Fruit fly (Drosophila melanogaster): ENCODE measurements around the gene Gapvd1.
A peak's percentile ranks its signal among the peaks of the same experiment; 100 is the strongest.

The Gapvd1 gene

dm6 chrX:11370792-11371191, 45.6 kb downstream of the Gapvd1 start (continued):
- TF ChIP-seq CG31224 (GFP tag; IDR thresholded peaks at IDR 0.05) (peak; percentile 31; the same call in 1 of the 2 replicates), bsh (GFP tag; optimal IDR thresholded peaks at IDR 0.05) (no peak), grn (GFP tag; optimal IDR thresholded peaks at IDR 0.05) (no peak), CG17802 (tag; optimal IDR thresholded peaks at IDR 0.05) (no peak), maf-S (GFP tag; optimal IDR thresholded peaks at IDR 0.05) (no peak), CG12236 (GFP tag; optimal IDR thresholded peaks at IDR 0.05) (no peak), Ets97D (GFP tag; optimal IDR thresholded peaks at IDR 0.05) (no peak), cg (GFP tag; optimal IDR thresholded peaks at IDR 0.05) (no peak), Gsc (GFP tag; IDR thresholded peaks at IDR 0.05) (no peak), tna (GFP tag; IDR thresholded peaks at IDR 0.05; ENCODE audit: partially characterized antibody) (no peak), pita (GFP tag; optimal IDR thresholded peaks at IDR 0.05) (no peak), CG13296 (GFP tag; optimal IDR thresholded peaks at IDR 0.05) (no peak), CG4282 (GFP tag; optimal IDR thresholded peaks at IDR 0.05) (no peak), ssp (GFP tag; IDR thresholded peaks at IDR 0.05) (peak; percentile 9; the same call in 1 of the 2 replicates), ranshi (GFP tag; IDR thresholded peaks at IDR 0.05) (0 out of 2 replicates have a peak, but pooled peaks have one; percentile 41), CG1647 (GFP tag; optimal IDR thresholded peaks at IDR 0.05) (no peak), CG42726 (GFP tag; IDR thresholded peaks at IDR 0.05; ENCODE audit: partially characterized antibody) (no peak), CG9876 (GFP tag; optimal IDR thresholded peaks at IDR 0.05) (no peak), gfzf (GFP tag; optimal IDR thresholded peaks at IDR 0.05) (no peak), CG8765 (GFP tag; IDR thresholded peaks at IDR 0.05) (no peak), CG13287 (GFP tag; IDR thresholded peaks at IDR 0.05; ENCODE audit: partially characterized antibody) (no peak), CG43689 (GFP tag; IDR thresholded peaks at IDR 0.05) (no peak), CG4730 (GFP tag; IDR thresholded peaks at IDR 0.05) (no peak), tap (tag; optimal IDR thresholded peaks at IDR 0.05) (no peak), Dref (GFP tag; IDR thresholded peaks at IDR 0.05) (no peak), CG16863 (GFP tag; optimal IDR thresholded peaks at IDR 0.05) (no peak), yki (optimal IDR thresholded peaks at IDR 0.05) (no peak), ap (GFP tag; IDR thresholded peaks at IDR 0.05) (0 out of 2 replicates have a peak, but pooled peaks have one; percentile 15), pfk (GFP tag; optimal IDR thresholded peaks at IDR 0.05) (no peak), CG1602 (GFP tag; optimal IDR thresholded peaks at IDR 0.05) (no peak), CG13624 (GFP tag; optimal IDR thresholded peaks at IDR 0.05) (no peak), ind (GFP tag; optimal IDR thresholded peaks at IDR 0.05) (no peak), zfh2 (GFP tag; optimal IDR thresholded peaks at IDR 0.05) (no peak), CG10267 (tag; optimal IDR thresholded peaks at IDR 0.05) (no peak), org-1 (GFP tag; optimal IDR thresholded peaks at IDR 0.05) (no peak), NK7.1 (GFP tag; optimal IDR thresholded peaks at IDR 0.05) (no peak), CG11398 (GFP tag; optimal IDR thresholded peaks at IDR 0.05) (no peak), hth (optimal IDR thresholded peaks at IDR 0.05) (no peak), CG10979 (tag; optimal IDR thresholded peaks at IDR 0.05) (peak; percentile 19), HLH3B (GFP tag; IDR thresholded peaks at IDR 0.05) (peak; percentile 39; the same call in 1 of the 2 replicates), pho (GFP tag; optimal IDR thresholded peaks at IDR 0.05) (no peak), CG3726 (GFP tag; IDR thresholded peaks at IDR 0.05) (no peak), Drgx (GFP tag; IDR thresholded peaks at IDR 0.05) (peak; percentile 70), jumu (GFP tag; optimal IDR thresholded peaks at IDR 0.05) (no peak), scrt (GFP tag; optimal IDR thresholded peaks at IDR 0.05) (no peak), CG31388 (GFP tag; optimal IDR thresholded peaks at IDR 0.05) (no peak), Rfx (GFP tag; IDR thresholded peaks at IDR 0.05) (peak; percentile 56), Spps (tag; optimal IDR thresholded peaks at IDR 0.05) (no peak), CG12155 (GFP tag; optimal IDR thresholded peaks at IDR 0.05) (no peak), CG11504 (tag; optimal IDR thresholded peaks at IDR 0.05) (no peak), CG12104 (GFP tag; optimal IDR thresholded peaks at IDR 0.05) (no peak), CG15601 (tag; optimal IDR thresholded peaks at IDR 0.05) (no peak), CG10321 (GFP tag; IDR thresholded peaks at IDR 0.05) (no peak)

All from whole organism, embryonic.